Fruit fly (Drosophila melanogaster) whole organism, pupa: Measurements from ENCODE around the gene U2af38.

ENCODE experiments used
- CG10348 ChIP-seq: fragments of 200-800 bp; sonication (Bioruptor generic); IDR thresholded peaks from 2 replicates; pipeline ENCODE4 v1.3.6; 2022; ENCODE audit warnings: missing biosample characterization, missing genetic modification characterization
- CG12605 ChIP-seq: fragments of 200-800 bp; sonication (Bioruptor generic); IDR thresholded peaks from 2 replicates; pipeline ENCODE4 v1.3.6; 2022; ENCODE audit warnings: missing biosample characterization, missing genetic modification characterization
- CG13204 ChIP-seq: fragments of 200-800 bp; sonication (Bioruptor generic); optimal IDR thresholded peaks from 2 replicates; lab custom pipeline; 2018; ENCODE audit warnings: missing biosample characterization, mild to moderate bottlenecking, missing genetic modification characterization, moderate library complexity
- CG14655 ChIP-seq: fragments of 200-800 bp; sonication (Bioruptor generic); optimal IDR thresholded peaks from 3 replicates; lab custom pipeline; 2017; ENCODE audit warnings: mild to moderate bottlenecking, missing biosample characterization, missing genetic modification reagents, missing genetic modification characterization
- CG15710 ChIP-seq: fragments of 200-800 bp; sonication (Bioruptor generic); optimal IDR thresholded peaks from 2 replicates; lab custom pipeline; 2018; ENCODE audit warnings: missing biosample characterization, mild to moderate bottlenecking, missing genetic modification characterization, moderate library complexity
- CG17806 ChIP-seq: fragments of 200-800 bp; sonication (Bioruptor generic); optimal IDR thresholded peaks from 2 replicates; lab custom pipeline; 2018; ENCODE audit warnings: missing biosample characterization, mild to moderate bottlenecking, missing genetic modification characterization, moderate library complexity
- CG32121 ChIP-seq: fragments of 200-800 bp; sonication (Bioruptor generic); IDR thresholded peaks from 2 replicates; pipeline ENCODE4 v1.3.6; 2022; ENCODE audit warnings: missing biosample characterization, missing genetic modification characterization
- CG34367 ChIP-seq: fragments of 200-800 bp; sonication (Bioruptor generic); optimal IDR thresholded peaks from 2 replicates; lab custom pipeline; 2018; ENCODE audit warnings: missing biosample characterization, mild to moderate bottlenecking, missing genetic modification characterization
- CG4496 ChIP-seq: fragments of 200-800 bp; sonication (Bioruptor generic); IDR thresholded peaks from 3 replicates; pipeline ENCODE4 v1.3.6; 2022; ENCODE audit warnings: missing biosample characterization, missing genetic modification characterization
- CG8159 ChIP-seq: fragments of 200-800 bp; sonication (Bioruptor generic); optimal IDR thresholded peaks from 3 replicates; lab custom pipeline; 2018; ENCODE audit warnings: missing biosample characterization, mild to moderate bottlenecking, missing genetic modification characterization, moderate library complexity
- CG8301 ChIP-seq: fragments of 200-800 bp; sonication (Bioruptor generic); optimal IDR thresholded peaks from 2 replicates; lab custom pipeline; 2018; ENCODE audit warnings: missing biosample characterization, mild to moderate bottlenecking, missing genetic modification characterization
- CG9948 ChIP-seq: fragments of 200-800 bp; sonication (Bioruptor generic); optimal IDR thresholded peaks from 2 replicates; lab custom pipeline; 2018; ENCODE audit warnings: missing biosample characterization, mild to moderate bottlenecking, missing genetic modification characterization, moderate library complexity
- D1 ChIP-seq: fragments of 200-800 bp; sonication (Bioruptor generic); optimal IDR thresholded peaks from 2 replicates; lab custom pipeline; 2018; ENCODE audit warnings: missing biosample characterization, mild to moderate bottlenecking, missing genetic modification characterization, moderate library complexity
- EcR ChIP-seq: fragments of 200-800 bp; sonication (Bioruptor generic); optimal IDR thresholded peaks from 3 replicates; lab custom pipeline; 2019; ENCODE audit warnings: missing biosample characterization, missing genetic modification characterization, mild to moderate bottlenecking, moderate library complexity, missing genetic modification reagents
- Ets98B ChIP-seq: fragments of 200-800 bp; sonication (Bioruptor generic); IDR thresholded peaks from 2 replicates; pipeline ENCODE4 v1.3.6; 2022; ENCODE audit warnings: missing biosample characterization, missing genetic modification characterization
- Pif1A ChIP-seq: fragments of 200-800 bp; sonication (Bioruptor generic); optimal IDR thresholded peaks from 3 replicates; lab custom pipeline; 2016; ENCODE audit warnings: missing biosample characterization, missing genetic modification characterization
- Pif1B ChIP-seq: fragments of 200-800 bp; sonication (Bioruptor generic); optimal IDR thresholded peaks from 3 replicates; lab custom pipeline; 2016; ENCODE audit warnings: missing biosample characterization, missing genetic modification characterization
- Snoo ChIP-seq: fragments of 200-800 bp; sonication (Bioruptor generic); optimal IDR thresholded peaks from 3 replicates; lab custom pipeline; 2017; ENCODE audit warnings: missing biosample characterization, mild to moderate bottlenecking, missing genetic modification characterization, inconsistent platforms
- fd96Ca ChIP-seq: fragments of 200-800 bp; sonication (Bioruptor generic); IDR thresholded peaks from 3 replicates; pipeline ENCODE4 v1.3.6; 2022; ENCODE audit warnings: missing biosample characterization, missing genetic modification characterization
- gl ChIP-seq: fragments of 200-800 bp; sonication (Bioruptor generic); optimal IDR thresholded peaks from 2 replicates; lab custom pipeline; 2018; ENCODE audit warnings: missing biosample characterization, mild to moderate bottlenecking, missing genetic modification characterization
- rn ChIP-seq: fragments of 200-800 bp; sonication (Bioruptor generic); IDR thresholded peaks from 2 replicates; pipeline ENCODE4 v1.3.6; 2022; ENCODE audit warnings: missing biosample characterization, missing genetic modification characterization

The U2af38 gene

DNA sequence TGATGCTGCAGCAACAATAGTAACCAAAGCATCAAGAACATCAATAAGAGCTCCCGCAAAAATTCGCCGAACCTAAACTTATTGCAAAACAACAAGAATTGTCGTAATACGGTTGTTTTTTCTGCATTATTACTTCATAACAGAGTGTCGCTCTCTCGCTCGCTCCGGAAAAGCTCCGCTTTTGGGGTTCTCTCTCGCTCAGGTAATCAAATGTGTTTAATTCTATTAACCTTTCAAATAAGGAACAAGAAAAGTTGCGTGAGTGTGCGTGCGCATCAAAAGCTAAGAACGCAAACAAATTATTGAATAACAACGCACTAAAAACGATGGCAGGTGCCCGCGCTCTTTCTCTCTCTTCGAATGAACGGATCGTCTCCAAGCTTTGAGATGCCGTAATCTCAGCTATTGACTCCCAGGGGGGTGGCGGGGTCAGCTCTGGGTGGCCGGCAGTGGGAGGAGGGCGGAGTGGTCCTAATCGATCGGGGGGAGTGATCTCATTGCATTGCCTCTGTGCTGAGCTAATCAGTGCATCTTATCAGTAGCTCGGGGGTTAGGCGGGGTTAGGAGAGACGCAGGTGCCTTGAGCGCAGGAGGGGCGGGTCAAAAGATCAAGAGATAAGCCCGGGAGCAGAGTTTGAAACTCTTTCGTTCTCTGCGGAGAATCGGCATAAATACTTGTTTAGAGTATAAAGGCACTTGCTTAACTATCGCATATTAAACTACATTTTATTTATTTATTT lies 11.9 kb upstream of the U2af38 start:
- no peak for TF ChIP-seq CG13204 (GFP tag; lab: Kevin White, UChicago)
- TF ChIP-seq fd96Ca (GFP tag; lab: Robert Waterston, UW): no peak
- no peak for TF ChIP-seq CG12605 (GFP tag; lab: Robert Waterston, UW)
- no peak for TF ChIP-seq CG8159
- TF ChIP-seq CG4496 (GFP tag; lab: Robert Waterston, UW): 0 out of 3 replicates have a peak, but pooled peaks have one; percentile 33
- peak; percentile 14 for TF ChIP-seq EcR (GFP tag; lab: Kevin White, UChicago)
- no peak for TF ChIP-seq CG14655 (GFP tag; lab: Kevin White, UChicago)
- TF ChIP-seq CG17806 (tag; lab: Kevin White, UChicago): no peak
- TF ChIP-seq CG8301: no peak
- TF ChIP-seq, all 21 proteins: peak for 2

dm6 chr2L:305646-306045 lies 11.2 kb upstream of the U2af38 start, which contains the start of gene Plc21C:
Plc21C (plus strand) TSS chr2L:305935.
- peak; percentile 11 for TF ChIP-seq CG17806 (tag; lab: Kevin White, UChicago)
- peak; percentile 14 for TF ChIP-seq CG8159
- peak; percentile 27 for TF ChIP-seq CG15710 (tag; lab: Kevin White, UChicago)
- TF ChIP-seq CG14655 (GFP tag; lab: Kevin White, UChicago): peak; percentile 9
- TF ChIP-seq Pif1A (GFP tag; lab: Kevin White, UChicago): no peak
- TF ChIP-seq, all 21 proteins: peak for 4

DNA sequence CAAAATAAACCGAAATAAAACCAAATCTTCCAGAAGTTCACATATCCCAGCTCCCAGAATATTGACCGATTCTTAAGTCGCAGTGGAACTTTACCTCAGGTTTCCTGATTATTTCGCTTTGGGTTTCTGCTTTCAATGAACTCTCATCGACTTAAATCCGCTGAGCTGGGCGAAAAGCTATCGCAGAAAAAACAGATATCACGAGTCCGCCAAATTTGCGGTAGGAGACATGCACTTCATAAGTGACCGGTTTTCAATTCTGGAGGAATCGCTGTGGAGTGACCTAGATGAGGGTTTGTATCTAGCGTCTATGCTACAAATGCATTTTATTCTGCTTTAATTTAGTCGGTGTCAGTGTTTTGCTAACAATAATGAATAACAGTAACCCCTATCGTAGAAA lies 10.7 kb upstream of the U2af38 start:
- TF ChIP-seq CG12605 (GFP tag; lab: Robert Waterston, UW): no peak
- no peak for TF ChIP-seq CG10348 (GFP tag; lab: Robert Waterston, UW)
- no peak for TF ChIP-seq Snoo (tag; lab: Kevin White, UChicago)
- TF ChIP-seq CG9948: no peak
- no peak for TF ChIP-seq CG8301
- no peak for TF ChIP-seq rn
- TF ChIP-seq Pif1B: no peak
- no peak for TF ChIP-seq fd96Ca (GFP tag; lab: Robert Waterston, UW)
- TF ChIP-seq D1 (tag; lab: Kevin White, UChicago): no peak
- TF ChIP-seq CG4496 (GFP tag; lab: Robert Waterston, UW): no peak
- no peak for TF ChIP-seq CG14655 (GFP tag; lab: Kevin White, UChicago)
- TF ChIP-seq Pif1A (GFP tag; lab: Kevin White, UChicago): no peak
- TF ChIP-seq CG17806 (tag; lab: Kevin White, UChicago): no peak
- no peak for TF ChIP-seq CG34367
- TF ChIP-seq Ets98B (GFP tag; lab: Robert Waterston, UW): no peak
- no peak for TF ChIP-seq CG32121 (GFP tag; lab: Robert Waterston, UW)

dm6 chr2L:303306-303962 lies 9.0 kb upstream of the U2af38 start:
- TF ChIP-seq Pif1A (GFP tag; lab: Kevin White, UChicago) (no peak), CG17806 (tag; lab: Kevin White, UChicago) (no peak), CG9948 (no peak), CG8159 (no peak)
- TF ChIP-seq, all 21 proteins: peak for 0

dm6 chr2L:300877-301706 lies 6.6 kb upstream of the U2af38 start:
- TF ChIP-seq CG4496 (GFP tag; lab: Robert Waterston, UW) (no peak), fd96Ca (GFP tag; lab: Robert Waterston, UW) (no peak), CG32121 (GFP tag; lab: Robert Waterston, UW) (no peak), gl (no peak), CG9948 (no peak)

- TF ChIP-seq Pif1B: no peak
These were observed 5.5 kb upstream of the U2af38 start for dm6 chr2L:300006-300405.

- no peak for TF ChIP-seq CG12605 (GFP tag; lab: Robert Waterston, UW)
- TF ChIP-seq CG13204 (GFP tag; lab: Kevin White, UChicago): no peak
- TF ChIP-seq EcR (GFP tag; lab: Kevin White, UChicago): no peak
- no peak; the same call in 2 of the 3 replicates for TF ChIP-seq fd96Ca (GFP tag; lab: Robert Waterston, UW)
- TF ChIP-seq rn: no peak
- TF ChIP-seq CG4496 (GFP tag; lab: Robert Waterston, UW): no peak
- TF ChIP-seq CG17806 (tag; lab: Kevin White, UChicago): no peak
- no peak for TF ChIP-seq Pif1B
- TF ChIP-seq CG34367: no peak
- no peak for TF ChIP-seq CG8301
- no peak for TF ChIP-seq CG32121 (GFP tag; lab: Robert Waterston, UW)
These were observed 4.6 kb upstream of the U2af38 start for dm6 chr2L:299038-299437.
